Worm (Caenorhabditis elegans): Measurements from ENCODE around the gene C01G12.13.

DNA sequence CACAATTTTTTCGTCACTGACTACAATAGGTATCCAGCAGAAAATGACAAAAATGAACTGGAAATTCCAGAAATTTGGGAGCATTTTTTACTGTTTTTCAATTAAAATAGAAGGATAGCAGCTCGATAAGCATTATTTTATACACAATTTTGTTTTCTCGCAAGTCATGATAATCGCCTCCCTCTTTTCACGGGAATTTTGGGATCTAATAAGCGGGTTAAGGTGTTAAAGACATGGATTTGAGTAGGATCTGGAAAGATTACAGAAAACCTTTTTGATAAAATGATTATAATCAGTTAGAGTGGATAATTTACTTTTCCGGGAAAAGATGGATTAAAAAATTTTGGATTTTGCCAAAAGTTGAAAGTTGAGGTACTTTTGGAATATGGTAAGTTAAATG, 27.8 kb upstream of the C01G12.13 start, which contains the start of gene gcy-29:
- no peak for TF ChIP-seq nhr-25 (tag; optimal IDR thresholded peaks at IDR 0.05)
- TF ChIP-seq alr-1 (tag; optimal IDR thresholded peaks at IDR 0.05): no peak
- no peak for TF ChIP-seq nhr-6 (tag; optimal IDR thresholded peaks at IDR 0.05)
- no peak for TF ChIP-seq elt-1 (tag; optimal IDR thresholded peaks at IDR 0.05)
- TF ChIP-seq aly-2 (tag; optimal IDR thresholded peaks at IDR 0.05): no peak
- no peak for TF ChIP-seq blmp-1 (tag; optimal IDR thresholded peaks at IDR 0.05; ENCODE audit: insufficient read depth)
- TF ChIP-seq sma-3 (GFP tag; optimal IDR thresholded peaks at IDR 0.05): no peak
- no peak for TF ChIP-seq ZK546.5 (tag; optimal IDR thresholded peaks at IDR 0.05)
- TF ChIP-seq ztf-4 (tag; optimal IDR thresholded peaks at IDR 0.05): no peak

Measured in whole organism, L2 larva.